Worm (Caenorhabditis elegans) whole organism, L1 larva: ENCODE measurements around the gene hlh-11.

Source experiments
- alr-1 ChIP-seq: fragments of 200-800 bp; sonication (Bioruptor generic); optimal IDR thresholded peaks from 2 replicates; lab custom pipeline; 2018; ENCODE audit warnings: borderline replicate concordance, mild to moderate bottlenecking, missing genetic modification characterization, missing compliant biosample characterization
- fkh-8 ChIP-seq: sonication (generic microtip); optimal IDR thresholded peaks from 2 replicates; lab custom pipeline; 2016; ENCODE audit warnings: mild to moderate bottlenecking, missing genetic modification characterization, missing compliant biosample characterization
- lin-13 ChIP-seq: fragments of 150-350 bp; optimal IDR thresholded peaks from 2 replicates; lab custom pipeline; 2014; ENCODE audit warnings: missing biosample characterization, missing genetic modification reagents, missing genetic modification characterization
- pag-3 ChIP-seq: sonication (generic microtip); optimal IDR thresholded peaks from 2 replicates; lab custom pipeline; 2017; ENCODE audit warnings: missing genetic modification characterization, mild to moderate bottlenecking, missing compliant biosample characterization, antibody characterized with exemption, borderline replicate concordance; ENCODE audit not compliant: insufficient read depth
- snpc-4 ChIP-seq: fragments of 150-350 bp; optimal IDR thresholded peaks from 2 replicates; lab custom pipeline; 2014; ENCODE audit warnings: missing biosample characterization, missing genetic modification characterization
- unc-86 ChIP-seq: sonication (generic microtip); optimal IDR thresholded peaks from 2 replicates; lab custom pipeline; 2016; ENCODE audit warnings: missing genetic modification characterization, missing compliant biosample characterization
- zag-1 ChIP-seq: fragments of 150-350 bp; optimal IDR thresholded peaks from 2 replicates; lab custom pipeline; 2014; ENCODE audit warnings: missing biosample characterization, missing genetic modification characterization

DNA sequence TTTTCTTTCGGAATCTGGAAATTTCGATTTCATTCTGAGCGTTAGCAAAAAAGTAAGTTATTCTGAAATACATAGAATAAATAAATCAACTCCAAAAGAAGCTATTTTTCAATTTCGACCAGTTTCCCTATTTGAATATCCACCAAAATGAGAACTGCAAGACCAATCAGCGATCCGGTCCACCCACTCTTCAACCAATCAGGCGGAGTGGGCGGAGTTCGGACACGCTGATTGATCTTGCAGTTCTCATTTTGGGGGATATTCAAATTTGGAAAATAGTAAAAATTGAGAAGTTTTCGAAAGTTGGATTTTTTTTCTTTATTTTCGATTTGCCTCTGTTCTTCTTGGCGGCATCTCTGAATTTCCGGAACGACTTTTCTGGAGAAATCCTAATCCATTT, 48.6 kb upstream of the hlh-11 start:
- TF ChIP-seq zag-1 (tag; lab: Kevin White, UChicago), result no peak
- no peak for TF ChIP-seq lin-13
- TF ChIP-seq unc-86 (tag; lab: Kevin White, UChicago), result no peak
- TF ChIP-seq alr-1 (tag; lab: Kevin White, UChicago), result no peak
- TF ChIP-seq snpc-4 (tag; lab: Kevin White, UChicago), result no peak
- no peak for TF ChIP-seq pag-3 (tag; lab: Kevin White, UChicago)
- TF ChIP-seq fkh-8 (tag; lab: Kevin White, UChicago), result no peak
